Fruit fly (Drosophila melanogaster) whole organism, embryonic: ENCODE data around the gene UBL3.

Source experiments
- CG10267 ChIP-seq: fragments of 200-800 bp; sonication (Bioruptor generic); optimal IDR thresholded peaks from 2 replicates; lab custom pipeline; 2018; ENCODE audit warnings: missing biosample characterization, mild to moderate bottlenecking, missing genetic modification characterization, moderate library complexity
- CG13424 ChIP-seq: fragments of 200-800 bp; sonication (Bioruptor generic); optimal IDR thresholded peaks from 2 replicates; lab custom pipeline; 2019; ENCODE audit warnings: missing biosample characterization, mild to moderate bottlenecking, missing genetic modification characterization, moderate library complexity
- CG13775 ChIP-seq: fragments of 200-800 bp; sonication (Bioruptor generic); optimal IDR thresholded peaks from 3 replicates; lab custom pipeline; 2017; ENCODE audit warnings: missing biosample characterization, mild to moderate bottlenecking, missing genetic modification characterization
- CG14014 ChIP-seq: fragments of 200-800 bp; sonication (Bioruptor generic); IDR thresholded peaks from 2 replicates; pipeline ENCODE4 v1.3.6; 2022; ENCODE audit warnings: missing biosample characterization, missing genetic modification characterization
- CG14667 ChIP-seq: fragments of 200-800 bp; sonication (Bioruptor generic); IDR thresholded peaks from 2 replicates; pipeline ENCODE4 v1.3.6; 2022; ENCODE audit warnings: missing biosample characterization, missing genetic modification characterization
- CG1603 ChIP-seq: fragments of 200-800 bp; sonication (Bioruptor generic); optimal IDR thresholded peaks from 2 replicates; lab custom pipeline; 2019; ENCODE audit warnings: missing biosample characterization, mild to moderate bottlenecking, missing genetic modification characterization, moderate library complexity
- CG17912 ChIP-seq: fragments of 200-800 bp; sonication (Bioruptor generic); optimal IDR thresholded peaks from 2 replicates; lab custom pipeline; 2018; ENCODE audit warnings: missing biosample characterization, mild to moderate bottlenecking, missing genetic modification characterization
- CG18476 ChIP-seq: fragments of 200-800 bp; sonication (Bioruptor generic); optimal IDR thresholded peaks from 2 replicates; lab custom pipeline; 2016; ENCODE audit warnings: missing biosample characterization, mild to moderate bottlenecking, missing genetic modification characterization
- CG2116 ChIP-seq: fragments of 200-800 bp; sonication (Bioruptor generic); optimal IDR thresholded peaks from 3 replicates; lab custom pipeline; 2018; ENCODE audit warnings: missing biosample characterization, mild to moderate bottlenecking, missing genetic modification characterization
- CG2202 ChIP-seq: fragments of 200-800 bp; sonication (Bioruptor generic); optimal IDR thresholded peaks from 2 replicates; lab custom pipeline; 2018; ENCODE audit warnings: missing biosample characterization, mild to moderate bottlenecking, missing genetic modification characterization
- CG30431 ChIP-seq: fragments of 200-800 bp; sonication (Bioruptor generic); optimal IDR thresholded peaks from 2 replicates; lab custom pipeline; 2017; ENCODE audit warnings: missing biosample characterization, missing genetic modification characterization
- CG34422 ChIP-seq: fragments of 200-800 bp; sonication (Bioruptor generic); IDR thresholded peaks from 3 replicates; pipeline ENCODE4 v1.3.6; 2022; ENCODE audit warnings: missing biosample characterization, missing genetic modification characterization
- CG4617 ChIP-seq: fragments of 200-800 bp; sonication (Bioruptor generic); optimal IDR thresholded peaks from 3 replicates; lab custom pipeline; 2016; ENCODE audit warnings: missing biosample characterization, missing genetic modification characterization, borderline replicate concordance
- CG4707 ChIP-seq: fragments of 200-800 bp; sonication (Bioruptor generic); optimal IDR thresholded peaks from 2 replicates; lab custom pipeline; 2018; ENCODE audit warnings: missing biosample characterization, mild to moderate bottlenecking, missing genetic modification characterization, moderate library complexity
- CG5180 ChIP-seq: fragments of 200-800 bp; sonication (Bioruptor generic); optimal IDR thresholded peaks from 3 replicates; lab custom pipeline; 2017; ENCODE audit warnings: missing biosample characterization, missing genetic modification characterization, mild to moderate bottlenecking, moderate library complexity, missing genetic modification reagents
- CG7372 ChIP-seq: fragments of 200-800 bp; sonication (Bioruptor generic); IDR thresholded peaks from 2 replicates; pipeline ENCODE4 v1.3.6; 2022; ENCODE audit warnings: missing biosample characterization, missing genetic modification characterization
- CG8924 ChIP-seq: fragments of 200-800 bp; optimal IDR thresholded peaks from 3 replicates; lab custom pipeline; 2019; ENCODE audit warnings: missing biosample characterization, mild to moderate bottlenecking, missing genetic modification characterization, moderate library complexity
- CG9727 ChIP-seq: fragments of 200-800 bp; sonication (Bioruptor generic); optimal IDR thresholded peaks from 3 replicates; lab custom pipeline; 2017; ENCODE audit warnings: missing biosample characterization, mild to moderate bottlenecking, missing genetic modification characterization
- Chrac-16 ChIP-seq: fragments of 200-800 bp; sonication (Bioruptor generic); optimal IDR thresholded peaks from 3 replicates; lab custom pipeline; 2016; ENCODE audit warnings: missing biosample characterization, missing genetic modification characterization
- CoRest ChIP-seq: fragments of 200-800 bp; sonication (Bioruptor generic); optimal IDR thresholded peaks from 3 replicates; lab custom pipeline; 2018; ENCODE audit warnings: missing biosample characterization, mild to moderate bottlenecking, missing genetic modification characterization, moderate library complexity
- D19B ChIP-seq: fragments of 200-800 bp; sonication (Bioruptor generic); optimal IDR thresholded peaks from 2 replicates; lab custom pipeline; 2017; ENCODE audit warnings: missing biosample characterization, mild to moderate bottlenecking, missing genetic modification characterization
- Hr3 ChIP-seq: fragments of 200-800 bp; sonication (Bioruptor generic); optimal IDR thresholded peaks from 3 replicates; lab custom pipeline; 2016; ENCODE audit warnings: missing biosample characterization, missing genetic modification characterization
- Hsf ChIP-seq: fragments of 200-800 bp; sonication (Bioruptor generic); optimal IDR thresholded peaks from 3 replicates; lab custom pipeline; 2016; ENCODE audit warnings: missing biosample characterization, missing genetic modification characterization
- MESR4 ChIP-seq: fragments of 200-800 bp; sonication (Bioruptor generic); optimal IDR thresholded peaks from 2 replicates; lab custom pipeline; 2018; ENCODE audit warnings: missing biosample characterization, mild to moderate bottlenecking, missing genetic modification characterization, moderate library complexity
- Mes4 ChIP-seq: fragments of 200-800 bp; sonication (Bioruptor generic); optimal IDR thresholded peaks from 2 replicates; lab custom pipeline; 2016; ENCODE audit warnings: missing biosample characterization, missing genetic modification characterization
- Side ChIP-seq: fragments of 200-800 bp; sonication (Bioruptor generic); optimal IDR thresholded peaks from 2 replicates; lab custom pipeline; 2016; ENCODE audit warnings: missing biosample characterization, missing genetic modification characterization
- Sox100B ChIP-seq: fragments of 200-800 bp; sonication (Bioruptor generic); optimal IDR thresholded peaks from 3 replicates; lab custom pipeline; 2018; ENCODE audit warnings: missing biosample characterization, mild to moderate bottlenecking, missing genetic modification characterization
- amos ChIP-seq: fragments of 200-800 bp; sonication (Bioruptor generic); IDR thresholded peaks from 2 replicates; pipeline ENCODE4 v1.3.6; 2022; ENCODE audit warnings: missing biosample characterization, missing genetic modification characterization; ENCODE audit not compliant: partially characterized antibody
- ato ChIP-seq: fragments of 200-800 bp; sonication (Bioruptor generic); IDR thresholded peaks from 2 replicates; pipeline ENCODE4 v1.3.6; 2022; ENCODE audit warnings: missing biosample characterization, missing genetic modification characterization; ENCODE audit not compliant: partially characterized antibody
- cas ChIP-seq: fragments of 200-800 bp; sonication (Bioruptor generic); IDR thresholded peaks from 2 replicates; pipeline ENCODE4 v1.3.6; 2022; ENCODE audit warnings: missing biosample characterization, missing genetic modification characterization
- crp ChIP-seq, 2 experiments: fragments of 200-800 bp; sonication (Bioruptor generic); optimal IDR thresholded peaks; 2 replicates in 1 of 2; 3 replicates in 1 of 2; lab custom pipeline; 2017; ENCODE audit warnings: missing biosample characterization in 2 of 2, missing genetic modification characterization in 2 of 2, mild to moderate bottlenecking in 1 of 2, moderate library complexity in 1 of 2
- dpn ChIP-seq, 2 experiments: fragments of 200-800 bp; sonication (Bioruptor generic); optimal IDR thresholded peaks; 3 replicates each; lab custom pipeline; 2016; ENCODE audit warnings: missing biosample characterization in 2 of 2, missing genetic modification characterization in 2 of 2
- dysf ChIP-seq: fragments of 200-800 bp; sonication (Bioruptor generic); IDR thresholded peaks from 3 replicates; pipeline ENCODE4 v1.3.6; 2022; ENCODE audit warnings: missing biosample characterization, missing genetic modification characterization
- hkb ChIP-seq, 2 experiments: fragments of 200-800 bp in 1 of 2; fragments of >200 bp in 1 of 2; sonication (Bioruptor generic) in 1 of 2; IDR thresholded peaks in 1 of 2; optimal IDR thresholded peaks in 1 of 2; 2 replicates each; pipeline versions ENCODE4 v1.3.6 to Lab custom; 2017 to 2022; ENCODE audit warnings: missing biosample characterization in 1 of 2, missing genetic modification characterization in 1 of 2
- ind ChIP-seq: fragments of 200-800 bp; sonication (Bioruptor generic); optimal IDR thresholded peaks from 3 replicates; lab custom pipeline; 2016; ENCODE audit warnings: missing biosample characterization, missing genetic modification characterization
- inv ChIP-seq: fragments of 200-800 bp; sonication (Bioruptor generic); IDR thresholded peaks from 2 replicates; pipeline ENCODE4 v1.3.6; 2022; ENCODE audit warnings: missing biosample characterization, missing genetic modification characterization; ENCODE audit not compliant: partially characterized antibody
- lmd ChIP-seq: fragments of 200-800 bp; sonication (Bioruptor generic); IDR thresholded peaks from 2 replicates; pipeline ENCODE4 v1.3.6; 2022; ENCODE audit warnings: missing biosample characterization, missing genetic modification characterization
- mam ChIP-seq: fragments of 200-800 bp; sonication (Bioruptor generic); optimal IDR thresholded peaks from 3 replicates; lab custom pipeline; 2016; ENCODE audit warnings: missing biosample characterization, missing genetic modification characterization
- nom ChIP-seq: fragments of 200-800 bp; sonication (Bioruptor generic); optimal IDR thresholded peaks from 2 replicates; lab custom pipeline; 2017; ENCODE audit warnings: missing biosample characterization, missing genetic modification characterization, mild to moderate bottlenecking, moderate library complexity, missing genetic modification reagents
- pb ChIP-seq: fragments of 200-800 bp; sonication (Bioruptor generic); optimal IDR thresholded peaks from 3 replicates; lab custom pipeline; 2016; ENCODE audit warnings: missing biosample characterization, missing genetic modification characterization
- pfk ChIP-seq: fragments of 200-800 bp; sonication (Bioruptor generic); optimal IDR thresholded peaks from 2 replicates; lab custom pipeline; 2018; ENCODE audit warnings: missing biosample characterization, mild to moderate bottlenecking, missing genetic modification characterization, moderate library complexity
- phol ChIP-seq: fragments of 200-800 bp; sonication (Bioruptor generic); optimal IDR thresholded peaks from 3 replicates; lab custom pipeline; 2018; ENCODE audit warnings: missing biosample characterization, mild to moderate bottlenecking, missing genetic modification characterization, moderate library complexity
- pros ChIP-seq: fragments of 200-800 bp; sonication (Bioruptor generic); optimal IDR thresholded peaks from 3 replicates; lab custom pipeline; 2019; ENCODE audit warnings: missing biosample characterization, mild to moderate bottlenecking, missing genetic modification characterization, moderate library complexity
- psq ChIP-seq: fragments of 200-800 bp; sonication (Bioruptor generic); optimal IDR thresholded peaks from 2 replicates; lab custom pipeline; 2017; ENCODE audit warnings: missing biosample characterization, missing genetic modification characterization
- sens-2 ChIP-seq: fragments of 200-800 bp; sonication (Bioruptor generic); IDR thresholded peaks from 2 replicates; pipeline ENCODE4 v1.3.6; 2022; ENCODE audit warnings: missing biosample characterization, missing genetic modification characterization
- sim ChIP-seq: fragments of 200-800 bp; sonication (Bioruptor generic); IDR thresholded peaks from 2 replicates; pipeline ENCODE4 v1.3.6; 2022; ENCODE audit warnings: missing biosample characterization, missing genetic modification characterization
- sr ChIP-seq: fragments of 200-800 bp; sonication (Bioruptor generic); IDR thresholded peaks from 3 replicates; pipeline ENCODE4 v1.3.6; 2022; ENCODE audit warnings: missing biosample characterization, missing genetic modification characterization
- tgo ChIP-seq: fragments of 200-800 bp; sonication (Bioruptor generic); IDR thresholded peaks from 3 replicates; pipeline ENCODE4 v1.3.6; 2022; ENCODE audit warnings: missing biosample characterization, missing genetic modification characterization

The UBL3 gene

DNA sequence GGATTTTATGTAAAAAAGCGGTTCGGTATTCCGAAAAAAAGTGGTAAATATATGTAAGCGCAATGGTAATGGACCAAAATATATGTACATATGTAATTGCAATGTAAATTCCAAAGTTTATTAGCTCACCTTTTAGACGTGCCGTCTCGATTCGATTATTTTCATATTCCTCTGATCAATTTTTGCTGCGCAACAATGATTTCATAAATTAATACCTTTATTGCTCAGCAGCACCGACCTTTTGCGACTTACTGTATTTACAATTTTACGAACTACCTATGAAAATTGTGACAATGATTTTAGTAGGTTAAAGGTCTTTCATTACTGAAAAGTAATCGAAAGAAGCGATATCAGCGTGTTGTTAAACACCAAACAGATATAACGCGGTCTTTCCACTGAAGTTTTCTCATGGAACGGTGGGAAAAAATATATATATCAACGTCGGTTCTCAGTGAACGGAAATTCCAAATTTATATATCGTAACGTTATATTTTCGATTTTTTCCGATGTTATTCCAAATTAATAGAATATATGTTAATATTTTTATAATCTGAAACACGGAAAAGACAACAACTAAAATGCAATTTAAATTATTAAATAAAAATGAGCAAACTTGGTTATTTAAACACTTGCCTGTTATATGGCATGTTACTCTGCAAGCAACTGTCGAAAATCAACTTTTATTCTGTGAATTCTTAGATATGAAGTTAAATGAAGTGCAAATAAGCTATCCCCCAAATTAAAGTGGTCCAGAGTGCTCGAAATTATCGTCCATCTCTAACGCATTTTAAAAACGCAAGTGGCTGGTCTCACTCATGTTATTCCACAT lies 37.0 kb upstream of the UBL3 start, which contains the start of the genes MSBP and CG15916 (continued):
- TF ChIP-seq CG10267 (tag; lab: Kevin White, UChicago) (peak; percentile 70), CG4707 (no peak), pfk (GFP tag; lab: Kevin White, UChicago) (peak; percentile 76), D19B (GFP tag; lab: Kevin White, UChicago) (no peak), cas (no peak), CG13775 (peak; percentile 50), Hr3 (peak; percentile 22), CG7372 (GFP tag; lab: Robert Waterston, UW) (peak; percentile 20; the same call in 1 of the 2 replicates), crp (GFP tag; optimal IDR thresholded peaks at IDR 0.05; lab: Kevin White, UChicago) (no peak), dysf (GFP tag; lab: Robert Waterston, UW) (no peak; the same call in 2 of the 3 replicates), sens-2 (GFP tag; lab: Robert Waterston, UW) (no peak), tgo (GFP tag; lab: Robert Waterston, UW) (no peak), CG2116 (GFP tag; lab: Kevin White, UChicago) (peak; percentile 38), CG2202 (tag; lab: Kevin White, UChicago) (no peak), CG9727 (GFP tag; lab: Kevin White, UChicago) (peak; percentile 41), dpn (GFP tag; optimal IDR thresholded peaks at IDR 0.05; lab: Kevin White, UChicago) (no peak), Sox100B (GFP tag; lab: Kevin White, UChicago) (peak; percentile 21), CG8924 (tag; lab: Kevin White, UChicago) (peak; percentile 27), ato (no peak), CG14014 (GFP tag; lab: Robert Waterston, UW) (no peak), sim (GFP tag; lab: Robert Waterston, UW) (no peak), CG5180 (GFP tag; lab: Kevin White, UChicago) (no peak), Chrac-16 (GFP tag; lab: Kevin White, UChicago) (peak; percentile 26), pros (GFP tag; lab: Kevin White, UChicago) (no peak), pb (GFP tag; lab: Kevin White, UChicago) (no peak), CG17912 (no peak), Side (GFP tag; lab: Kevin White, UChicago) (no peak), ind (GFP tag; lab: Kevin White, UChicago) (peak; percentile 38), psq (GFP tag; lab: Kevin White, UChicago) (no peak), CG18476 (GFP tag; lab: Kevin White, UChicago) (no peak), CG13424 (tag; lab: Kevin White, UChicago) (peak; percentile 46), CG30431 (GFP tag; lab: Kevin White, UChicago) (no peak), Mes4 (GFP tag; lab: Kevin White, UChicago) (no peak), inv (GFP tag; lab: Robert Waterston, UW) (no peak), lmd (GFP tag; lab: Robert Waterston, UW) (no peak; the same call in 1 of the 2 replicates), phol (tag; lab: Kevin White, UChicago) (peak; percentile 70), nom (peak; percentile 69), CG14667 (GFP tag; lab: Robert Waterston, UW) (no peak), CG34422 (GFP tag; lab: Robert Waterston, UW) (0 out of 3 replicates have a peak, but pooled peaks have one; percentile 14), CG1603 (tag; lab: Kevin White, UChicago) (peak; percentile 12), mam (GFP tag; lab: Kevin White, UChicago) (no peak), MESR4 (GFP tag; lab: Kevin White, UChicago) (peak; percentile 75), sr (GFP tag; lab: Robert Waterston, UW) (no peak), hkb (optimal IDR thresholded peaks at IDR 0.05; lab: Kevin White, UChicago) (no peak), hkb (GFP tag; IDR thresholded peaks at IDR 0.05; lab: Robert Waterston, UW) (no peak), amos (GFP tag; lab: Robert Waterston, UW) (0 out of 2 replicates have a peak, but pooled peaks have one; percentile 24), CoRest (tag; lab: Kevin White, UChicago) (peak; percentile 73), CG4617 (no peak), Hsf (no peak)
